Worm (Caenorhabditis elegans) whole organism, L1 larva: ENCODE measurements around the gene W04G3.5.

Source experiments
- blmp-1 ChIP-seq: fragments of 150-350 bp; optimal IDR thresholded peaks from 2 replicates; lab custom pipeline; 2014; ENCODE audit warnings: missing biosample characterization, missing genetic modification characterization
- ceh-82 ChIP-seq, 3 experiments: fragments of 150-350 bp in 1 of 3; sonication (generic microtip) in 2 of 3; optimal IDR thresholded peaks; 2 replicates each; lab custom pipeline; 2014 to 2017; ENCODE audit warnings: missing biosample characterization in 3 of 3, missing genetic modification characterization in 3 of 3
- rnt-1 ChIP-seq: sonication (generic microtip); optimal IDR thresholded peaks from 2 replicates; lab custom pipeline; 2016; ENCODE audit warnings: mild to moderate bottlenecking, missing genetic modification characterization, moderate library complexity, missing compliant biosample characterization
- unc-130 ChIP-seq: fragments of 150-350 bp; optimal IDR thresholded peaks from 2 replicates; lab custom pipeline; 2017; ENCODE audit warnings: missing biosample characterization, missing genetic modification characterization, inconsistent platforms
- ztf-11 ChIP-seq, 2 experiments: sonication (generic microtip); optimal IDR thresholded peaks; 2 replicates each; lab custom pipeline; 2016 to 2017; ENCODE audit warnings: missing genetic modification characterization in 2 of 2, missing biosample characterization in 1 of 2, missing compliant biosample characterization in 1 of 2
- ztf-4 ChIP-seq: fragments of 150-350 bp; optimal IDR thresholded peaks from 2 replicates; lab custom pipeline; 2014; ENCODE audit warnings: missing biosample characterization, missing genetic modification characterization

DNA sequence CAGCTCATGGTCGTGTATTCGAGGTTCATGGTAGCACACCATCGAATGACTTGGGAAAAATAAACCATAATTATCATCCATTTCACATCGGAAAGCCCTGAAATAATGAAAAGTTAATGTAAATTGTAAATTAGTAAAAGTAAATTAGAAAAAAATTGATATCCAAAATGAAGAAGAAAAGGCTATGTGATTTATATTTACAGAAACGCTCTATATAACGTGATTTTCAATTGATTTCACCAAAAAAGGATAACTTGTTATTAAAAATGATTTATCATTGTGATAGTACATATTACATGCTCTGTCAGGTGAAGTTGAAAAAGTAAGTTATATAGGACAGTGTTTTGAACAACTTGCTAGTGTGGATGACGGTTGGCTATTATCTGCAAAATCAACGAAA, 30.7 kb upstream of the W04G3.5 start, which contains the start of gene C09F12.3:
- no peak for TF ChIP-seq rnt-1 (tag; lab: Kevin White, UChicago)
- TF ChIP-seq blmp-1, result no peak
- no peak for TF ChIP-seq ztf-4 (tag; lab: Kevin White, UChicago)
- no peak for TF ChIP-seq ceh-82 (tag; optimal IDR thresholded peaks at IDR 0.05; lab: Kevin White, UChicago)
- no peak for TF ChIP-seq unc-130 (tag; lab: Kevin White, UChicago)
- TF ChIP-seq ztf-11 (tag; optimal IDR thresholded peaks at IDR 0.05; lab: Kevin White, UChicago), result no peak
